Fruit fly (Drosophila melanogaster) whole organism, adult: ENCODE results near the gene CG17193.
A peak's percentile ranks its signal among the peaks of the same experiment; 100 is the strongest.

Experiments used
- CG11617 ChIP-seq: fragments of 200-800 bp; sonication (Bioruptor generic); optimal IDR thresholded peaks from 2 replicates; lab custom pipeline; 2017; ENCODE audit warnings: mild to moderate bottlenecking, missing biosample characterization, missing genetic modification reagents, missing genetic modification characterization
- CG12768 ChIP-seq: fragments of 200-800 bp; sonication (Bioruptor generic); optimal IDR thresholded peaks from 2 replicates; lab custom pipeline; 2017; ENCODE audit warnings: missing biosample characterization, missing genetic modification characterization, mild to moderate bottlenecking, moderate library complexity, missing genetic modification reagents
- CG14711 ChIP-seq: fragments of 200-800 bp; sonication (Bioruptor generic); optimal IDR thresholded peaks from 2 replicates; lab custom pipeline; 2018; ENCODE audit warnings: missing biosample characterization, mild to moderate bottlenecking, missing genetic modification characterization, moderate library complexity
- CG1620 ChIP-seq: fragments of 200-800 bp; sonication (Bioruptor generic); optimal IDR thresholded peaks from 2 replicates; lab custom pipeline; 2016; ENCODE audit warnings: missing biosample characterization, missing genetic modification characterization
- CG33017 ChIP-seq: fragments of 200-800 bp; sonication (Bioruptor generic); optimal IDR thresholded peaks from 2 replicates; lab custom pipeline; 2018; ENCODE audit warnings: missing biosample characterization, mild to moderate bottlenecking, missing genetic modification characterization, moderate library complexity
- CG5204 ChIP-seq: fragments of 200-800 bp; sonication (Bioruptor generic); optimal IDR thresholded peaks from 2 replicates; lab custom pipeline; 2016; ENCODE audit warnings: missing biosample characterization, missing genetic modification characterization
- CG7045 ChIP-seq: fragments of 200-800 bp; sonication (Bioruptor generic); optimal IDR thresholded peaks from 2 replicates; lab custom pipeline; 2017; ENCODE audit warnings: missing biosample characterization, mild to moderate bottlenecking, missing genetic modification characterization
- CG7101 ChIP-seq: fragments of 200-800 bp; sonication (Bioruptor generic); optimal IDR thresholded peaks from 2 replicates; lab custom pipeline; 2018; ENCODE audit warnings: missing biosample characterization, mild to moderate bottlenecking, missing genetic modification characterization, moderate library complexity
- Clk ChIP-seq: fragments of 200-800 bp; sonication (Bioruptor generic); optimal IDR thresholded peaks from 2 replicates; lab custom pipeline; 2017; ENCODE audit warnings: missing biosample characterization, missing genetic modification characterization
- Crg-1 ChIP-seq: fragments of 200-800 bp; sonication (Bioruptor generic); optimal IDR thresholded peaks from 2 replicates; lab custom pipeline; 2016; ENCODE audit warnings: missing biosample characterization, missing genetic modification characterization
- Hr96 ChIP-seq: fragments of 200-800 bp; sonication (Bioruptor generic); optimal IDR thresholded peaks from 2 replicates; lab custom pipeline; 2016; ENCODE audit warnings: missing biosample characterization, missing genetic modification characterization
- Mnt ChIP-seq: fragments of 200-800 bp; sonication (Bioruptor generic); optimal IDR thresholded peaks from 2 replicates; lab custom pipeline; 2016; ENCODE audit warnings: missing biosample characterization, mild to moderate bottlenecking, missing genetic modification characterization
- bab1 ChIP-seq: fragments of 200-800 bp; sonication (Bioruptor generic); optimal IDR thresholded peaks from 3 replicates; lab custom pipeline; 2019; ENCODE audit warnings: missing biosample characterization, mild to moderate bottlenecking, missing genetic modification characterization, moderate library complexity
- cic ChIP-seq: fragments of 200-800 bp; sonication (Bioruptor generic); optimal IDR thresholded peaks from 2 replicates; lab custom pipeline; 2017; ENCODE audit warnings: missing biosample characterization, mild to moderate bottlenecking, missing genetic modification characterization, moderate library complexity
- cnc ChIP-seq, 2 experiments: fragments of >200 bp; optimal IDR thresholded peaks; 2 replicates each; lab custom pipeline; 2017
- kay ChIP-seq: fragments of 200-800 bp; sonication (Bioruptor generic); peaks from one replicate; lab custom pipeline; 2016; ENCODE audit warnings: missing biosample characterization, missing genetic modification characterization, borderline replicate concordance
- ovo ChIP-seq: fragments of 200-800 bp; sonication (Bioruptor generic); optimal IDR thresholded peaks from 2 replicates; lab custom pipeline; 2016; ENCODE audit warnings: missing biosample characterization, missing genetic modification characterization
- pad ChIP-seq: fragments of 200-800 bp; sonication (Bioruptor generic); optimal IDR thresholded peaks from 3 replicates; lab custom pipeline; 2017; ENCODE audit warnings: missing biosample characterization, missing genetic modification characterization, mild to moderate bottlenecking, moderate library complexity, missing genetic modification reagents
- tj ChIP-seq: fragments of 200-800 bp; sonication (Bioruptor generic); optimal IDR thresholded peaks from 3 replicates; lab custom pipeline; 2017; ENCODE audit warnings: missing biosample characterization, mild to moderate bottlenecking, missing genetic modification characterization, moderate library complexity
- toe ChIP-seq: fragments of 200-800 bp; sonication (Bioruptor generic); optimal IDR thresholded peaks from 2 replicates; lab custom pipeline; 2016; ENCODE audit warnings: missing biosample characterization, missing genetic modification characterization

The CG17193 gene

DNA sequence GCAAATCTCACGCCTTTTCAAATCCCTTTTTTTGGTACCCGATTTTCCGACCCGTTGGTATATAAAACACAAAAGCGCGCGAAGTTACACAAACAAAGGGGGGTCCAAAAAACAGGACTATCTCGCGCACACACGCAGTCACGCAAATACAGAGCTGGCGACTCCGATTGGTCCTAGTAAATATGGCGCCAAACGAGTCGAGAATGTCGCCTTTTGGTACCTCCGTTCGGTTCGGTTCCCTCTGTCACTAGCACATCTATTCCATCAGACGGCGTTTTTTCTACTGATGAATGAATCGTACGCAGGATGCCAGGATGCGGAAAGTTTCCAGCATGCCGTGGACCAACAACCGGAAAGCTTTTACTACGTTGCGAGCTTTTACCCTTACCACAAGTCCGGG, at the start of gene CG17193:
Gene CG17193, minus strand, starts transcription at position 289 of the 400 bp plus-strand sequence.
- no peak for TF ChIP-seq toe
- peak; percentile 10 for TF ChIP-seq cic (GFP tag; lab: Kevin White, UChicago)

DNA sequence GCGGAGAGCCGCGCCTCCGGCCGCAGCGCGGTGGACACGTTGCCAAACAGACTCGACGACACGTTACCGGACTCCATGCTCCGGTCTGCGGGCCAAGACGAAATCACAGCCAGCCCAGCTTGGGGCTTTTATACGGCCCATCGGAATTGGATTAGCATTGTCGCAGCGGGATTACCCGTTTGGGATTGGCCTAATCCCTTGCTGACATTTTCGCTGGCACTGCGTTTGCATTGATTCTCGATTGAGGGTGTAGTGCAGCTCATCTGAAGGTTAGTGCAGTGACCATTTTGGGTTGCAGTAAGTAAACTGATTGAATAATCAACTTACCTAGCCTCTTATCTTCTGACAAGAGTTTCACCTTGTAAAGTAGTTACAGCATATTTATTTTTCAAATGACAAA, 26.5 kb upstream of the CG17193 start, which contains the start of gene Rh3:
Gene Rh3, minus strand, starts transcription at position 101 of the 400 bp plus-strand sequence.
- no peak for TF ChIP-seq pad (GFP tag; lab: Kevin White, UChicago)
- no peak for TF ChIP-seq cnc (optimal IDR thresholded peaks at IDR 0.05; lab: Kevin White, UChicago)
- no peak for TF ChIP-seq CG11617 (GFP tag; lab: Kevin White, UChicago)
- no peak for TF ChIP-seq Clk (GFP tag; lab: Kevin White, UChicago)
- TF ChIP-seq CG1620 (GFP tag; lab: Kevin White, UChicago) = no peak
- TF ChIP-seq Crg-1 (GFP tag; lab: Kevin White, UChicago) = no peak
- no peak for TF ChIP-seq CG5204 (GFP tag; lab: Kevin White, UChicago)

DNA sequence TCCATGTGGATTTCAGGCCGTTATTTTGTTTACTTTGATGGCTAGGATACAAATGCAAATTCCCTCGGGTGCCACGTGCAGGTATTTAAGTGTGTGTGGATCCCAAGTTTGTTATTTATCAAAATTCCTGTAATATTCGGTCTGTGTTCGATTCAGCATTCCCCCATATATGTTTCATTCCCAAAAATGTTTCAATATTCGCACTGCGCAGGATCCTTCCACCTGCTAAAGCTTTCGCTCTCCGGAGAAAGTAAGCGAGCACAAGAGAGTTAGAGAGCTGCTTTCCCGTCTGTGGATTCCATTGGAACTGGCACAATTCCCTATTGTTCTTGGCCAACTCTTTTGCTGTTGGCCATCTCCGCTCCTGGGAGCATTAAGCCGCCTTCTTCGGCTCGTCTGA, 24.3 kb upstream of the CG17193 start:
- peak; percentile 15 for TF ChIP-seq Mnt
- TF ChIP-seq CG33017 (tag; lab: Kevin White, UChicago) = no peak

DNA sequence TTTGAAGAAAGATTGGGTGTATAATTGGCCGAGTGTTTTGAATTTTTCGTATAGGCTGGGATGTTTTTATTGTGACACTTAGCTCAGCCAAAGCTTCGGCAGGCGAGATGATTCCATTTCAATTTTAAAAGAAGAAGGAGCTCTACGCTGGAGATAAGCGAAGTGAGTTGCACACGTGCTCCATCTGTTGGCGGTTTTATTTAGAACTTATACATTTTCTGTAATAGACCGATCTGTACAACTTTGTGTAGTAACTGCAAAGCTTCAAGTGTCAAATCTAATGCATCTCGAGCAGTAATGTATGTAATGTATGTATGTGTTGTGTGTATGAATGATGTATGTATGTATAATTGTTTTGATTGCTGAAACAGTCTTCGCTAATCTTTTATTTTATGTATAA, 10.5 kb upstream of the CG17193 start:
- TF ChIP-seq CG7045 (no peak), CG14711 (tag; lab: Kevin White, UChicago) (no peak), CG1620 (GFP tag; lab: Kevin White, UChicago) (no peak), cic (GFP tag; lab: Kevin White, UChicago) (no peak), CG7101 (no peak), CG12768 (no peak), ovo (GFP tag; lab: Kevin White, UChicago) (no peak), Mnt (no peak), CG33017 (tag; lab: Kevin White, UChicago) (no peak), Crg-1 (GFP tag; lab: Kevin White, UChicago) (no peak), kay (GFP tag; lab: Kevin White, UChicago) (no peak), CG11617 (GFP tag; lab: Kevin White, UChicago) (no peak), Hr96 (GFP tag; lab: Kevin White, UChicago) (no peak)

DNA sequence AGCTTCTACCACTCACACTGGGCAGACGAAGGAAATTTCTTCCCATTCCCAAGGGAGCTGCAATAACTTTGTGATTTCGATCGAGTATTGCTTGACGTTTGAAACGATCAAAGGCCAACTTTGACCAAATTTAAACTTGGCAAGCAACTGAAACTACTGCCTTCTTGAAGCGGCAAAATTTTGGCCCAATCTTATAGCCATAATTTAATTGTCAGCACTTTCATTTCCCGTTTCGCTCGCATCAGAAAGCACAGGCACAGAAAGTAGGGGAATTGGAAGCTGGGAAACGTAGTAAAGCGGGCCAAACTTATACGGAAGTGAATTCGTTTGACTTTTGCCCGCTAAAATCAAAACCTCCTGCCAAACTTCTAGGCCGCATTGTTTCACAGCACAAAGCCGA, 3.8 kb upstream of the CG17193 start, which contains the start of gene CG4390:
Gene CG4390, minus strand, starts transcription at position 101 of the 400 bp plus-strand sequence.
- no peak for TF ChIP-seq CG5204 (GFP tag; lab: Kevin White, UChicago)
- no peak for TF ChIP-seq Hr96 (GFP tag; lab: Kevin White, UChicago)
- no peak for TF ChIP-seq CG14711 (tag; lab: Kevin White, UChicago)
- TF ChIP-seq kay (GFP tag; lab: Kevin White, UChicago) = no peak
- no peak for TF ChIP-seq CG7101
- no peak for TF ChIP-seq CG12768
- no peak for TF ChIP-seq ovo (GFP tag; lab: Kevin White, UChicago)
- TF ChIP-seq Clk (GFP tag; lab: Kevin White, UChicago) = no peak
- TF ChIP-seq cnc (optimal IDR thresholded peaks at IDR 0.05; lab: Kevin White, UChicago) = no peak
- no peak for TF ChIP-seq CG7045
- TF ChIP-seq CG33017 (tag; lab: Kevin White, UChicago) = no peak
- TF ChIP-seq Crg-1 (GFP tag; lab: Kevin White, UChicago) = no peak
- TF ChIP-seq bab1 (GFP tag; lab: Kevin White, UChicago) = no peak
- TF ChIP-seq Mnt = no peak
- no peak for TF ChIP-seq pad (GFP tag; lab: Kevin White, UChicago)
- no peak for TF ChIP-seq CG1620 (GFP tag; lab: Kevin White, UChicago)
- TF ChIP-seq tj (GFP tag; lab: Kevin White, UChicago) = no peak
- no peak for TF ChIP-seq toe
- TF ChIP-seq cic (GFP tag; lab: Kevin White, UChicago) = no peak
- TF ChIP-seq CG11617 (GFP tag; lab: Kevin White, UChicago) = no peak

DNA sequence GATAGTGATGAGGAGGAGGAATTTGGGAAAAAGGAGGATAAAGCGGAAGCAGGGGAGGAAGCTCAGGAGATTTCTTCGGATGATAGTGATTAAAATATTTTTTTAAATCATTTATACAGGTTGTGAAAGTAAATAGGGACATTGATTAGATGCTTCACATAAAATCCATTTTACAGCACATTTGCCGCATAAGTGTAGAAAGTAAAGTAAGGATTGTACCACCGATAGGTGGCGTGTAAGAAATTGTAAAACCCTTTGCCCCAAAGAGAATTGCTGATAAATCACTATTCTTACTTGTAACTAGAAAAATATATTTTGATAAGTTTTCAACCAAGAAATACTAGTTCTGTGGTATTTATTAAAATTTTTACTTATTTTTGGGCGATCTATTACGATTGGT, 3.1 kb upstream of the CG17193 start:
- no peak for TF ChIP-seq CG33017 (tag; lab: Kevin White, UChicago)
- no peak for TF ChIP-seq CG5204 (GFP tag; lab: Kevin White, UChicago)
- no peak for TF ChIP-seq ovo (GFP tag; lab: Kevin White, UChicago)
- TF ChIP-seq Clk (GFP tag; lab: Kevin White, UChicago) = no peak
- TF ChIP-seq CG1620 (GFP tag; lab: Kevin White, UChicago) = no peak
- TF ChIP-seq pad (GFP tag; lab: Kevin White, UChicago) = no peak

DNA sequence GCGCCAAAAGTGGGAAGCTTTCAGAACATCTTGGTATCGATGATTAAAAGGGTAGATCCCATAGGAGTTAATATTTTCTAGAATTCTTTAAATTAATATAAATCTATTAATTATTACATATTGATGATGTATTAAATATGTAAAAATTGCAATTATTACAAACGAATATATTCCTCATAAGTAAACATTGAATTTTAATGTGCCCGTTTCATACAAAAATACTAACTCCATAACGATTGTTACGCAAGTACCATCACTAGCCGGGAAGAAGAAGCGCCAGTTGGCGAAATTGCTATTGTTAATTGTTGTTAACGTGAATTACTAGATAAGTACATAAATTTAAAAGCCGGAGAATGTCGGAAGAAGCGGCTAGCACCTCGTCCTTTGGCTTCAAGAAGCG, 1.6 kb upstream of the CG17193 start, which contains the start of gene mdlc:
Gene mdlc, plus strand, starts transcription at position 248 of the 400 bp plus-strand sequence.
- TF ChIP-seq CG5204 (GFP tag; lab: Kevin White, UChicago) (peak; percentile 7), CG11617 (GFP tag; lab: Kevin White, UChicago) (peak; percentile 14), CG33017 (tag; lab: Kevin White, UChicago) (no peak), kay (GFP tag; lab: Kevin White, UChicago) (peak; percentile 28), cnc (optimal IDR thresholded peaks at IDR 0.05; lab: Kevin White, UChicago) (no peak), toe (peak; percentile 0)
